Worm (Caenorhabditis elegans) whole organism, L4/young adult: Measurements from ENCODE around the gene srw-137.

ENCODE experiments used
- W03F9.2 ChIP-seq: fragments of 150-350 bp; optimal IDR thresholded peaks from 2 replicates; lab custom pipeline; 2014; ENCODE audit warnings: missing biosample characterization, missing genetic modification characterization
- dao-5 ChIP-seq: sonication (generic microtip); optimal IDR thresholded peaks from 2 replicates; lab custom pipeline; 2016; ENCODE audit warnings: missing genotype, missing genetic modification characterization, moderate library complexity, missing compliant biosample characterization
- him-1 ChIP-seq: sonication (generic microtip); optimal IDR thresholded peaks from 2 replicates; lab custom pipeline; 2016; ENCODE audit warnings: missing genotype, missing genetic modification reagents, missing genetic modification characterization, missing compliant biosample characterization

DNA sequence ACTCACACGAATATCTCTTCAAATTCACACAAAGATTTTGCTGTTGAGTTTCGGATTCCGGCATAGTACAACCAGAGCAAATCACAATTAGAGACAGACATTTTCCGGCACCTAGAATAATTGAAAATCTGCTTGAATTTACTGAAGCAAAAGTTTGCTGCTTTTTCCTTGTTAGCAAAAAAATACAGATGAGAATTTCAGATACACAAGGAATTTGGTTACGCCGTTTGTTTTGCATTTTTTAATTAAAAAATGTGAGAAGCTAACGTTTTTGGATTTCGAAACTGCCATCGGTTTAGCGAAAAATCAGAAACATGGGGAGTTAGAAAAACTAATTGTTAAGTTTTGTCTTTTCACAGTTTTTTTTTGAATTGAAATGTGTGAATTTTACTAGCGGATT is 36.2 kb upstream of the srw-137 start, which contains the start of gene srw-118:
- TF ChIP-seq him-1 (tag; lab: Kevin White, UChicago) (no peak), dao-5 (tag; lab: Kevin White, UChicago) (no peak), W03F9.2 (no peak)
